Fruit fly (Drosophila melanogaster) Kc167 (cell line): ENCODE data around the gene thoc7.

Experiments
- Myc ChIP-seq: fragments of >200 bp; optimal IDR thresholded peaks from 2 replicates; lab custom pipeline; 2017; ENCODE audit warnings: missing external identifiers
- insv ChIP-seq: fragments of >200 bp; optimal IDR thresholded peaks from 3 replicates; lab custom pipeline; 2018; ENCODE audit warnings: missing external identifiers

- TF ChIP-seq insv (no peak), Myc (lab: Kevin White, UChicago) (no peak)
Measured at dm6 chr3L:224004-224951, 11.8 kb upstream of the thoc7 start.
